Worm (Caenorhabditis elegans) whole organism, L4/young adult: ENCODE results near the gene nhr-44.

Source experiments
- W03F9.2 ChIP-seq: fragments of 150-350 bp; optimal IDR thresholded peaks from 2 replicates; lab custom pipeline; 2014; ENCODE audit warnings: missing biosample characterization, missing genetic modification characterization
- dao-5 ChIP-seq: sonication (generic microtip); optimal IDR thresholded peaks from 2 replicates; lab custom pipeline; 2016; ENCODE audit warnings: missing genotype, missing genetic modification characterization, moderate library complexity, missing compliant biosample characterization
- him-1 ChIP-seq: sonication (generic microtip); optimal IDR thresholded peaks from 2 replicates; lab custom pipeline; 2016; ENCODE audit warnings: missing genotype, missing genetic modification reagents, missing genetic modification characterization, missing compliant biosample characterization

nhr-44 gene

DNA sequence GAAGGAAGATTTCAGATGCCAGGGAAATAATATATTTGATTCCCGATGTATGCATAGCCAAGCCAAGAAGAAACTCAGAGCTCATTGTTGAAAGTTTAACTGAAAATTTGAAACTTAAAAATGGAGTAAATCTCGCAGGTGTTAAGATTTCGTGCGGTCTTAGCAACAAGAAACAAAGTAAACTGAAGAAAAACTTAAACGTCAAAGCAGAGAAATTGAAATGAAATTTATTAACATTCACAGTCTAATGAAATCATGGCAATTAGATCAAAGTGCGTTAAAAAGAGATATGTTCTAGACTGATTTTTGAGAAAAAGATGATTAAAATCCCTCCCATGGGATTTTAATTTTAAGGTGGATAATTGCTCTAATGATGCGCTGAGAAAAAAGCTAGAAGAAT lies 16.9 kb upstream of the nhr-44 start, which contains the start of gene str-84:
Gene str-84 (minus strand): TSS at position 101 of the 400 bp plus-strand sequence.
- TF ChIP-seq him-1 (tag; lab: Kevin White, UChicago) (no peak), W03F9.2 (tag; lab: Kevin White, UChicago) (no peak), dao-5 (tag; lab: Kevin White, UChicago) (no peak)

DNA sequence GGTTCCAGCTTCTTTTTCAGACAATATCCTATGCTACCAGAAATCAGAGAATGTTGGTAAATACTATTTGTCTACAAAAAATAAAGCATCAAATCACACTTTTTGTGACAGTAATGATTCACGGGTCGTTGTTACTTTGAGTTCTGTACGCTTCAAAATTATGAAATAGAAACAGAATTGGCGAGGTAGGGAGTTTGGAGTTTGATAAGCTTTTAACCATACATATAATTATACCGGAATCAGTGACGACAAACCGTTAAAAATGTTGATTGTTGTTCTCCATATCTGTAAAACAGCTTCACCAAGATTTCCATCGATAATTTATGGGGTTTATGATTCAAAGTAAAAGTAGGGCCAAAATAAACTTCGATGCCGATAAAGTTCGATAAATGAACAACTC lies 14.0 kb upstream of the nhr-44 start:
- TF ChIP-seq dao-5 (tag; lab: Kevin White, UChicago), result no peak
- TF ChIP-seq W03F9.2 (tag; lab: Kevin White, UChicago), result no peak
- no peak for TF ChIP-seq him-1 (tag; lab: Kevin White, UChicago)

DNA sequence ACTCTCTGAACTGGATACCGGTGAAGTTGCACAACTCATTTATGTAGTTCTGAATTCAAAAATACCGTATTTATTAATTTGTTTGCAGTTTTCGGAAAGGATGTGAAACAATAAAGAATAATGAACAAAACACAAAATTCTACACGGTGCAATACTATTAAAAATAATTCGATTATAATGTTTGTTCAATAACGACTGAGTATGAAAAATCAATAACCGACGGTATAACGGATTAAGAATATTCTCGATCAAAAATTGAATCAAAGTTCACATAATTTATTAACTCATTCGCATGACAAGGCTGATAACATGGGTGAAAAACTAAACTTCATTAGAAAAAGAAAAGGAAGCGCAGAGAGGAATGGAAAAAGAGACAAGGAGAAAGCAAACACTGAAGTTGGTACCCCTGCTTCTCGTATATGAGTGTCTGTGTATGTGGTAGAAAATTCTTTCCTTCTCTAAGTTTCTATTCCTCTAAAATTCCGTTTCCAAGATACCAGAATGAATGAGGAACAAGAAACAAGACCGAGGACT lies 11.1 kb upstream of the nhr-44 start, which contains the start of gene nhr-143:
Gene nhr-143 (minus strand): TSS at position 51 of the 534 bp plus-strand sequence.
- no peak for TF ChIP-seq W03F9.2 (tag; lab: Kevin White, UChicago)
- no peak for TF ChIP-seq dao-5 (tag; lab: Kevin White, UChicago)
- TF ChIP-seq him-1 (tag; lab: Kevin White, UChicago), result no peak

DNA sequence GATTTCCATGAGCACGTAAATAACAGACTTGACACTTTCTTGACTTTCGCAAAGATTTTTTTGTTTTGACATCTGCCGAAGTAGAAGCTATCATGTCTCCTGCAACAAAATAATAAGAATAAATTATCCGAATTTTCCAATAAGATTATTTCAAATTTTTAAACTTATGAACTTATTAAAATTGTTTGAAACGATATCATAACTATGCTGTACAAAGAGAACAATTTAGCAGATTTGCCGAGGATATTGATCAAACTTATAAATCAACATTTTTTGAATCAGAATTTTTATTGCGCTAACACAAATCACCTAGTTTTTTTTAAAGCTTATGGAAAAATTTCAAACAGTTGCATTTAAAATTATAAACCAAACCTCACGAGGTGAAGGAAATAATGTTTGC lies 8.4 kb upstream of the nhr-44 start, which contains the start of gene nhr-195:
Gene nhr-195 (minus strand): TSS at position 101 of the 400 bp plus-strand sequence.
- TF ChIP-seq W03F9.2 (tag; lab: Kevin White, UChicago) (no peak), dao-5 (tag; lab: Kevin White, UChicago) (no peak), him-1 (tag; lab: Kevin White, UChicago) (no peak)

DNA sequence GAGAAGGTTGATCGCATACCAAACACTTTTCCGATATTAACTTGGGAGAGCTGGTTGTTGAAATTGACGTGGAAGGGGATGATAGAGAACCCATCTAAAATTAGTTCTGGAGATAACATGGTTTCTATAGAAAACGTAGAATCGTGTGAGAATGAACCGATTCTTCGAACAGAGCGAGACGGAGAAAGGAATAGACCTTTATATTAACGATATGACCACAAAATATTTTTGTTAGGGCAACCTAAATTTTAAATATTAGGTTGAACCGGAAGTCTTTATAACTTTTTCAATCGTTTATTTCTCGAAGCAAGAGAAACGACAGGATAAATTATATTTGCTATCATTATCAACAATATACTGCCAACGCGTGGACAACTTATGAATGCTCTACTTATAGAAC lies 2.2 kb upstream of the nhr-44 start, which contains the start of gene nhr-219:
Gene nhr-219 (minus strand): TSS at position 101 of the 400 bp plus-strand sequence.
- TF ChIP-seq dao-5 (tag; lab: Kevin White, UChicago) (no peak), W03F9.2 (tag; lab: Kevin White, UChicago) (no peak), him-1 (tag; lab: Kevin White, UChicago) (no peak)

DNA sequence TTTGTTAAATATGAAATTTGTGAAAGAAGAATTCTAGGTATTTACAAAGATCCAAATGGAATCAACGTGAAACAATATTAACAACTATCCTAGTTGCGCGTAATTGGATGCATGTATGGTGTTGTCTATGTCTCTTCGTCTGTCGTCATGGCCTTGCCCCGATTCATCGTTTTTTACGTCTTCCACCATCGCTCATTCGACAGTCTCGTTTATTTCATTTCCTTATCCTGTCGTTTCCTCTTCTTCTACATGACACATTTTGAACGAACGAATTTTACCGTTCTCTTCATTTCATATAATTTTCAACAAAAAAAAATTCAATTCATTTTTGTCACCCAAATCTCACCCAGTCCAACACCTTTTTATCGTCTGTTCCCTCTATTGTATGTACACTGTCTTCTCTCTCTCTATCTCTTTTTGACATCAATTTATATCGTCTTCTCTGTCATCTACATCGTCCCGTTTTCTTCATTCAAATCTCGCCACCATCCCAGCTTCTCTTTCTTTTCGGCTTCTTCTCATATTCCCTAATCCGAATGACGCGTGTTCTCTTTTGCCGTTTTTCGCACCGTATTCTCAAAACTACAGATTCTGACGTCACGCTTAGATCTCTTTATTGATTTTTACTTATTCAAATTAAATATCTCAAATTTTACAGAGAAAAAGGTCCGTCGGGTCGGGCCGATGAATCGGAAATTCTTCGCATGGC lies 7.4 kb downstream of the nhr-44 start, which contains the start of gene ttc-17:
Gene ttc-17 (plus strand): TSS at position 659 of the 709 bp plus-strand sequence.
- TF ChIP-seq dao-5 (tag; lab: Kevin White, UChicago), result no peak
- no peak for TF ChIP-seq W03F9.2 (tag; lab: Kevin White, UChicago)

DNA sequence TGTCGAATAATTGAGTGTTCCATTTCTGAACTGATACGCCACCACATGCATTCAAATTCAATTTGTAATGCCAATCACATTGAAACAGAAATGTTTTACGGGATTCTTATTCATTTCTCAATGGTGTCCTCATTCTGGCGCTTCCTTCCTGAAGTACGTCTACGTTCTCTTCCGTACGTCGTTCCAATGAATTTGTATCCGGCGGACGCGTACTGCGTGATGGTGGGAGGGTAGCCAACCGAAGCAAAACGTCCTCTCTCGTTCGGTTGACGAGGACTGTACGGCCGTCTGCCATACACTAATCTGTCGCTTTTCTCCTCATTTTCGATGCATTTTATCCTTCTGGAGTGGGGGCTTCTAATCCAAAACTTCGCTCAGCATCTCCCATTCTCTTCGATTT lies 14.0 kb downstream of the nhr-44 start:
- no peak for TF ChIP-seq W03F9.2 (tag; lab: Kevin White, UChicago)
- no peak for TF ChIP-seq him-1 (tag; lab: Kevin White, UChicago)
- TF ChIP-seq dao-5 (tag; lab: Kevin White, UChicago), result no peak

DNA sequence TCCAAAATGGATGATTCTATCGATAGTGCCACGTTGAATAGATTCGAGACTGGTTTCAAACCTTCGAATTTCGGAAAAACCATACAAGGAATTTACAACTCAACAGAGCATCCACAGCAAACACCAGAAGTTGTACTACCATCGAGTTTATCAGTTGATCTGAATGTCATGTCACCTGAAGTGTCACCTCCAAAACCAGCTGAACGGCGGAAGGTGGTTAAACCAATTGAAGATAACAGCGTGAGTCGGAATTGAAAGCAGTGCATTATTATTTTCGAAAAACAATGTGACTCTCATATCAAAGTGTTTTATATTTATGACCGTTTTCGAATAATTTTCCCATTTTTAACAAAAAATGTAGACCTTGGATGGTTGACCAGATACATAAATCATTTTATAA lies 14.9 kb downstream of the nhr-44 start:
- no peak for TF ChIP-seq dao-5 (tag; lab: Kevin White, UChicago)
- no peak for TF ChIP-seq him-1 (tag; lab: Kevin White, UChicago)
- TF ChIP-seq W03F9.2 (tag; lab: Kevin White, UChicago), result no peak

DNA sequence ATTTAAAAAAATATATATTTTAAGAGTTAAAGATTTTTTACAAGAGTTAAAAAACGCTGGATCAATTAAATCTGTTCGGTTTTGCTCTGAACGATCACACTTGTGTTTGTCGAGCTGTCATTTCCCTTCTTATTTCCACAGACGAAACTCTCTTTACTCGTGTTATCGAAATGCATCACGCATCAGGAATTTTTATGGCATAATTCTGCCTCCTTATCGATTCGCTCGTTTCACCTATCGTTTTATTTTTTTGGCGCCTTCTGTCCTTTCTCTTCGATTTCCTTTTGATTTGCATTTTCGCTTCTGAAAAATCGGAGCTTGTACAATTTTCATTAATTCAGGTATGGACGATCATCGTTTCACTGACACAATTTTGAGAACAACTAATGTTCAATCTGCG lies 15.5 kb downstream of the nhr-44 start:
- no peak for TF ChIP-seq him-1 (tag; lab: Kevin White, UChicago)
- TF ChIP-seq dao-5 (tag; lab: Kevin White, UChicago), result no peak
- no peak for TF ChIP-seq W03F9.2 (tag; lab: Kevin White, UChicago)

DNA sequence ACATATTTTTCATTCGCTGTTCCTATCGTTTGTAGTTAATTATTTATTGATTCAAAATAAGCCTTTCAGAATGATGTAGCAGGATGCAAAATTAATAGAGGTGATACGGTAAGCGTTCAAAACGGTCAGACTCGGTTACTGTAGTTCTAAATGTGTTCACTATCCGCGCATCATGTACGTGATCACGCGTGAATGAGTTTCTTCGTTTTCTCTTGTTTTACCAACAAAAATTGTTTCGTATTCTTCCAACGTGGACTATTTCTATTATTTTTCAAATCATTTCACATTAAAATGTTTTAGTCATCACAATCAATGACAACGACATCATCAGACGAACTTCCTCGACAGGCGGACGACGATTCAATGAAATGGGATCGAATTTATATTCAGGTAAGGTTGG lies 16.4 kb downstream of the nhr-44 start, which contains the start of gene gck-1:
Gene gck-1 (plus strand): TSS at position 301 of the 400 bp plus-strand sequence.
- TF ChIP-seq dao-5 (tag; lab: Kevin White, UChicago), result no peak
- TF ChIP-seq W03F9.2 (tag; lab: Kevin White, UChicago), result no peak
- TF ChIP-seq him-1 (tag; lab: Kevin White, UChicago), result no peak

DNA sequence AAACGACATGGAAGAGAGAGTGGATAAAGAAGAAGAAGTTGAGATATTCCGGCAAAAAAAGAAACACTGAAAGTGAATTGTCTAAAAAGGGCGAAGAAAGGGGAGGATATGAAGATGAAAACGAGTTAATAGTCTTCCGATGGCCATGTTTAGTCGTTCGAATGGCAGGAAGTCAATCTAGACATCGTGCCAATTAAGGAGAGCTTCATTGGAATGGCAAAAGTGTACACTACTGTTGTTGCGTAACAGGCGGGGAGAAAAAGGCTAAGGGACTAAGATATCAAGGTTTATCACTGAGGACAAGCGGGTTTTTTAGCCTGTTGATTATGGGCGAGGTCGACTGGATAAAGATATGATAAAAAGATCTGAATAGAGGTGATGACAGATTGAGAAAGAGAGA lies 17.8 kb downstream of the nhr-44 start:
- TF ChIP-seq him-1 (tag; lab: Kevin White, UChicago) (no peak), dao-5 (tag; lab: Kevin White, UChicago) (no peak), W03F9.2 (tag; lab: Kevin White, UChicago) (no peak)

DNA sequence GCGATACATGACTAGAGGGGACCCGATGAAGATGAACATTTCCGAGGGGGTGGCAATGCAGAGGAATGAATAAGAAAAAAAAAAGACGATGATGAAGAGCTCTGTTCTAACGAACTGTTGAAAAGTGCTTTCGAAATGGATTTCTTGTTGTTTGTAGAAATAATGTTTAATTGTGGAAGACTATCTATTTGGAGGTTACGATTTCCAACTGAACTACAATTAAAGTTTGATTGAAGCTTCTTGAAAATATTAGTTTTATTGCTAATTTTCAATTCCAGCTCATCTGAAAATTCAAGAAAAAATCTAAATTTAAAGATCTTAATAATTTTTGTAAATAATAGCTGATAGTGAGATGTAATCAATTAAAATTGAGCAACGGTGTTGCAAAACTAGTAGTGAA lies 19.4 kb downstream of the nhr-44 start:
- TF ChIP-seq W03F9.2 (tag; lab: Kevin White, UChicago) (no peak), him-1 (tag; lab: Kevin White, UChicago) (no peak), dao-5 (tag; lab: Kevin White, UChicago) (no peak)

DNA sequence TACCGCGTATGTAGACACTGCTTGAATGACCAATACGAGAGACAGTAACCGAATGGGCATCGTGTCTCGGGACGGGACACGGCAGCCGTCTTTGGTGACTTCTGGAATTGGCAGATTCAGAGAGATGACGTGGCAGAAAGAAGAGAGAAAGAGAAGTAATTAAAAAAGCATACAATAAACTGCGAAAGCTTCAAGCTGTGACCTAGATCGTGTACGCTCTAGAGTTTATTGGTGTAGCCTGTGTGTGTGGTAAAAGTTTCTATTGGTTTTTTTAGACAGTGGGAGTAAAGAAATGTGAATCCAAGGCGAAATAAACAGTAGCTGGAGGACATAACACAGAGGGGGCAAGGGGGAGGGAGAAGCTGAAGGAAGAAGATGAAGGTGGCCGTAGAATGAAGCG lies 19.9 kb downstream of the nhr-44 start, which contains the start of gene T19A5.3:
Gene T19A5.3 (minus strand): TSS at position 101 of the 400 bp plus-strand sequence.
- TF ChIP-seq W03F9.2 (tag; lab: Kevin White, UChicago) (no peak), dao-5 (tag; lab: Kevin White, UChicago) (no peak), him-1 (tag; lab: Kevin White, UChicago) (no peak)
